Worm (Caenorhabditis elegans) whole organism, late embryonic: ENCODE results near the gene ric-4.

Experiments used
- C08G9.2 ChIP-seq: sonication (generic microtip); optimal IDR thresholded peaks from 2 replicates; lab custom pipeline; 2016; ENCODE audit warnings: mild to moderate bottlenecking, missing genetic modification characterization, moderate library complexity, missing compliant biosample characterization
- ahr-1 ChIP-seq: sonication (generic microtip); optimal IDR thresholded peaks from 2 replicates; lab custom pipeline; 2016; ENCODE audit warnings: missing genetic modification characterization, missing compliant biosample characterization
- ceh-18 ChIP-seq: sonication (generic microtip); optimal IDR thresholded peaks from 2 replicates; lab custom pipeline; 2016; ENCODE audit warnings: missing genetic modification characterization, missing compliant biosample characterization
- ceh-19 ChIP-seq: fragments of 200-800 bp; sonication (Bioruptor generic); optimal IDR thresholded peaks from 2 replicates; lab custom pipeline; 2018; ENCODE audit warnings: mild to moderate bottlenecking, missing genetic modification characterization, missing compliant biosample characterization
- ceh-48 ChIP-seq: sonication (generic microtip); optimal IDR thresholded peaks from 2 replicates; lab custom pipeline; 2016; ENCODE audit warnings: missing genetic modification characterization, inconsistent platforms, missing compliant biosample characterization
- ceh-9 ChIP-seq: sonication (generic microtip); optimal IDR thresholded peaks from 2 replicates; lab custom pipeline; 2016; ENCODE audit warnings: mild to moderate bottlenecking, missing genetic modification characterization, inconsistent platforms, missing compliant biosample characterization
- dve-1 ChIP-seq: sonication (generic microtip); optimal IDR thresholded peaks from 2 replicates; lab custom pipeline; 2017; ENCODE audit warnings: antibody characterized with exemption, mild to moderate bottlenecking, missing genetic modification characterization, missing compliant biosample characterization
- ets-4 ChIP-seq: sonication (generic microtip); optimal IDR thresholded peaks from 2 replicates; lab custom pipeline; 2016; ENCODE audit warnings: missing genetic modification characterization, missing compliant biosample characterization
- fax-1 ChIP-seq: sonication (generic microtip); optimal IDR thresholded peaks from 2 replicates; lab custom pipeline; 2016; ENCODE audit warnings: missing genotype, missing genetic modification characterization, missing compliant biosample characterization
- fkh-10 ChIP-seq: fragments of 150-350 bp; optimal IDR thresholded peaks from 2 replicates; lab custom pipeline; 2014; ENCODE audit warnings: missing biosample characterization, missing genetic modification reagents, missing genetic modification characterization
- hlh-13 ChIP-seq: fragments of 200-800 bp; sonication (Bioruptor generic); optimal IDR thresholded peaks from 2 replicates; lab custom pipeline; 2018; ENCODE audit warnings: mild to moderate bottlenecking, missing genetic modification characterization, missing compliant biosample characterization
- hlh-6 ChIP-seq: sonication (generic microtip); optimal IDR thresholded peaks from 2 replicates; lab custom pipeline; 2016; ENCODE audit warnings: missing genotype, missing genetic modification characterization, missing compliant biosample characterization
- madf-2 ChIP-seq: sonication (generic microtip); optimal IDR thresholded peaks from 2 replicates; lab custom pipeline; 2017; ENCODE audit warnings: missing genetic modification characterization, missing compliant biosample characterization
- nhr-11 ChIP-seq: fragments of 150-350 bp; optimal IDR thresholded peaks from 2 replicates; lab custom pipeline; 2014; ENCODE audit warnings: missing biosample characterization, missing genetic modification characterization
- nhr-232 ChIP-seq: sonication (generic microtip); optimal IDR thresholded peaks from 2 replicates; lab custom pipeline; 2016; ENCODE audit warnings: missing genetic modification characterization, missing compliant biosample characterization
- npax-4 ChIP-seq: sonication (generic microtip); optimal IDR thresholded peaks from 2 replicates; lab custom pipeline; 2016; ENCODE audit warnings: missing genetic modification characterization, missing compliant biosample characterization
- odd-2 ChIP-seq: sonication (generic microtip); optimal IDR thresholded peaks from 2 replicates; lab custom pipeline; 2017; ENCODE audit warnings: antibody characterized with exemption, mild to moderate bottlenecking, missing genetic modification characterization, missing compliant biosample characterization
- pag-3 ChIP-seq: sonication (generic microtip); optimal IDR thresholded peaks from 2 replicates; lab custom pipeline; 2016; ENCODE audit warnings: missing compliant biosample characterization, missing genetic modification characterization, borderline replicate concordance
- pat-9 ChIP-seq: fragments of 200-800 bp; sonication (Bioruptor generic); optimal IDR thresholded peaks from 2 replicates; lab custom pipeline; 2018; ENCODE audit warnings: mild to moderate bottlenecking, missing genetic modification characterization, moderate library complexity, missing compliant biosample characterization
- pha-2 ChIP-seq: sonication (generic microtip); optimal IDR thresholded peaks from 2 replicates; lab custom pipeline; 2017; ENCODE audit warnings: mild to moderate bottlenecking, missing genetic modification characterization, missing compliant biosample characterization
- pha-4 ChIP-seq: fragments of 150-350 bp; optimal IDR thresholded peaks from 2 replicates; lab custom pipeline; 2018; ENCODE audit warnings: missing biosample characterization, missing genetic modification reagents, missing genetic modification characterization
- rnt-1 ChIP-seq: sonication (generic microtip); optimal IDR thresholded peaks from 2 replicates; lab custom pipeline; 2016; ENCODE audit warnings: missing genetic modification characterization, missing compliant biosample characterization
- sox-2 ChIP-seq: fragments of 200-800 bp; sonication (Bioruptor generic); IDR thresholded peaks from 2 replicates; pipeline ENCODE4 v1.3.6; 2022; ENCODE audit warnings: missing genetic modification reagents, missing genetic modification characterization, missing compliant biosample characterization
- sox-4 ChIP-seq: sonication (generic microtip); optimal IDR thresholded peaks from 2 replicates; lab custom pipeline; 2017; ENCODE audit warnings: mild to moderate bottlenecking, missing genetic modification characterization, inconsistent platforms, missing compliant biosample characterization
- syd-9 ChIP-seq: sonication (generic microtip); optimal IDR thresholded peaks from 2 replicates; lab custom pipeline; 2016; ENCODE audit warnings: mild to moderate bottlenecking, missing genetic modification characterization, moderate library complexity, missing compliant biosample characterization
- tbx-2 ChIP-seq: sonication (generic microtip); optimal IDR thresholded peaks from 2 replicates; lab custom pipeline; 2016; ENCODE audit warnings: missing genetic modification characterization, missing compliant biosample characterization
- tbx-7 ChIP-seq: sonication (generic microtip); optimal IDR thresholded peaks from 2 replicates; lab custom pipeline; 2016; ENCODE audit warnings: missing genotype, missing genetic modification characterization, missing compliant biosample characterization
- ttx-3 ChIP-seq: sonication (generic microtip); optimal IDR thresholded peaks from 2 replicates; lab custom pipeline; 2016; ENCODE audit warnings: missing genetic modification reagents, missing genetic modification characterization, missing compliant biosample characterization
- unc-55 ChIP-seq: sonication (generic microtip); optimal IDR thresholded peaks from 2 replicates; lab custom pipeline; 2017; ENCODE audit warnings: missing biosample characterization, missing genetic modification reagents, missing genetic modification characterization
- unc-86 ChIP-seq: sonication (generic microtip); optimal IDR thresholded peaks from 2 replicates; lab custom pipeline; 2016; ENCODE audit warnings: missing genetic modification characterization, missing compliant biosample characterization
- ztf-16 ChIP-seq: sonication (generic microtip); optimal IDR thresholded peaks from 2 replicates; lab custom pipeline; 2017; ENCODE audit warnings: missing genetic modification characterization, missing compliant biosample characterization

Gene ric-4

DNA sequence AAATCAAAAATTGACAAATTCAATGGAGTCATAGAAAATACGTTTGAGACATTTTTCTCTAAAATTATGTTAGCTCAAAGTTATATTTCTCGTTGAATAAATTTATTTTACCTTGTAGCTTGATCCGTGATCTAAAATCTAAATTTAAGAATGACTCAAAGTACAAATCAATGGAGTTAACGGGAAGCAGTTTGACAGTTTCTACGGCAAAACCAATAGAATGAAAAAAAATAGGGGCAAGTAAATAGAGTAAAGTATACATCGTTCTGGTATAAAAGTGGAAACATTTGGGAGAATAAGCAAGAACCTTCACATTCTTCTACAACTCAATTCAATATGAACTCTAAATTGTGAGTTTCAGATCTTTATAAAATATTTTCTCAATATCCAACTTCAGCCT, 39.2 kb downstream of the ric-4 start, which contains the start of gene fipr-6:
Gene fipr-6 (plus strand): TSS at position 301 of the 400 bp plus-strand sequence.
- no peak for TF ChIP-seq ceh-48 (tag; lab: Kevin White, UChicago)
- TF ChIP-seq tbx-2 (tag; lab: Kevin White, UChicago): no peak
- no peak for TF ChIP-seq sox-4 (tag; lab: Kevin White, UChicago)
- TF ChIP-seq fax-1: no peak
- TF ChIP-seq C08G9.2 (tag; lab: Kevin White, UChicago): no peak

DNA sequence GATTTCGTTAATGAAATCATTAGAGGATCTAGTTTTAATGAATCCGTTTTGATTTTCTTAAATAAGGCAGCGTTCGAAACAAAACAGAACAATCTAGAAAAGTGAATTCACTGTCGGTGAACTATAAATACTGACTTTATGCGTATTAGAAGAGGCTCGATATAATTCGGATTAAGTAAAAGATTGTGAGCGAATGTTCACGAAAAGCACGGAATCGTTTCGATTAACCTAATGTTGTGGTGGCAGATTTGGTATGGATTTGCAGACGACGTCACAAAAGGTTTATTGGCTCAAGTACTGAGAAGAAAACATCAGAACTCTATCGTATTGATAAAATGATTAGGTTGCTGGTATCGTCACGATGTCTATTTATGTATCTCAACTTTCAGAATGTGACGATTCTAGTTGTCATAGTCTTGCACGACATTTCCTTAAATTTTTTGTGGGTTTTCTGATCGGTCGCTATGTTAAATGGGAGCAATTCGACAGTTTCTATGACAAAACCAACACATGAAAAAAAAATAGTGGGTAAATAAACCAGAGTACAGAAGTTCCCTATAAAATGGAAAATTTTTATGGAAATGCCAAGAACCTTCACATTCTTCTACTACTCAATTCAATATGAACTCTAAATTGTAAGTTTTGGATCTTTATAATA, 40.8 kb downstream of the ric-4 start, which contains the start of the genes pyt-1 and fipr-7:
Gene pyt-1 (minus strand): TSS at position 101 of the 658 bp plus-strand sequence.
Gene fipr-7 (plus strand): TSS at position 608 of the 658 bp plus-strand sequence.
- TF ChIP-seq odd-2 (no peak), tbx-7 (tag; lab: Kevin White, UChicago) (no peak), tbx-2 (tag; lab: Kevin White, UChicago) (no peak), C08G9.2 (tag; lab: Kevin White, UChicago) (no peak), ets-4 (tag; lab: Kevin White, UChicago) (no peak), ttx-3 (tag; lab: Kevin White, UChicago) (no peak), npax-4 (tag; lab: Kevin White, UChicago) (no peak), madf-2 (tag; lab: Kevin White, UChicago) (no peak), hlh-13 (no peak), pat-9 (tag; lab: Kevin White, UChicago) (no peak)

DNA sequence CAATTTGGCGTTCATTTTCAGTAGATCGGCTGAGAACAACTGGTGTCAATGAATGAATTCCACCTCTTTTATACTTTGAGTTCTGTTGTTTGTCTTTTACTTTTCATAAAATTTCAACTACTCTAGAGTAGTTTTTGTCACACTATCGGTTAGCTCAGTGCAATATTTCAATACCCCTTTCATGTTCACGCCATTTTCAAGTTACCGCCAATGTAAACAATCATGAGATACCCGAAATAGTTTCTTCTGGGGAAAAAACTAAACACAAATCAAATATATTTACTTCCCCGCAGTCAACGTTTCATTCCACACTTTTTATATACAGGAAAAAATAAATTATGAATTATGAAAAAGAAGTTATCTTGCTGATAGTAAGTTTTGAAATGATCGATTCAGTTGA, 41.8 kb downstream of the ric-4 start, which contains the start of gene fipr-4:
Gene fipr-4 (minus strand): TSS at position 101 of the 400 bp plus-strand sequence.
- TF ChIP-seq rnt-1 (tag; lab: Kevin White, UChicago): no peak
- no peak for TF ChIP-seq ztf-16 (tag; lab: Kevin White, UChicago)
- TF ChIP-seq nhr-232 (tag; lab: Kevin White, UChicago): no peak
- TF ChIP-seq npax-4 (tag; lab: Kevin White, UChicago): no peak
- no peak for TF ChIP-seq hlh-6 (tag; lab: Kevin White, UChicago)
- no peak for TF ChIP-seq unc-55 (GFP tag; lab: Kevin White, UChicago)
- no peak for TF ChIP-seq pha-2 (tag; lab: Kevin White, UChicago)

DNA sequence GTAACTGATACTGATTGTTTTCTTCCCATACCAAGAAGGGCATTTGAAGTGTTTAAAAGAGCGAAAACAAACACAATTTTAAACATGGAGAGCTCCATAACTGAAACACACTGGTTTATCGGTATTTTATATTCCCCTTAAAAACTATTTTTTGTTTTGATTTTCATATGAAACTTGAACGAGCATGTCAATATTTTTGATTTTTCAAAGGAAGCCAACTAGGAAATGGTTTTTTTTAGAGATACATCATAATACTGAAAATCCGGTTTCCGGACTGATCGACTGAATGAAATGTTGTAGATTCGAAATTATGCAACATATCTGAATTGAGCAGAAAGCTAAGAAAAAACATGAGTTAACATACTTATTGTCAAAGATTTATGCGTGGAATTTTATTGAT, 42.8 kb downstream of the ric-4 start, which contains the start of gene ttr-19:
Gene ttr-19 (minus strand): TSS at position 101 of the 400 bp plus-strand sequence.
- TF ChIP-seq pha-4 (tag; lab: Kevin White, UChicago): no peak

DNA sequence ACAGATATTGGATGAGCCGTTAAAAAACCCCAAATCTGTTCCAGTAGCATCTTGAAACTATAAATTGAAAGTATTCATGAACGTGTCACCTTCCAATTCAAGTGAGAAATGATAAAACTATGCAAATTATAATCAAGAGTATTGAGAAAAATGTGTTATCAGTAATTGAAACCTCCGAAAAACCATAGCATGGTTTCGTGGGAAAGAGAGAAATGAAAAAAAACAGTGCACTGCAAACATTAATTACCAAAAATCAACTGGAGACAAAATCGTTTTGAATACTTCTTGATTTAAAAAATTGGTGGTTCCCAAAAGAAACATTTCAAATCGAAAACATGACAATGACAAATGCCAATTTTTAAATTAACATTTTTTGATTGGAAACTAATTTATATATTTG, 44.5 kb downstream of the ric-4 start, which contains the start of gene daf-36:
Gene daf-36 (minus strand): TSS at position 101 of the 400 bp plus-strand sequence.
- TF ChIP-seq fax-1: no peak
- no peak for TF ChIP-seq ahr-1 (tag; lab: Kevin White, UChicago)
- no peak for TF ChIP-seq sox-2 (GFP tag; lab: Robert Waterston, UW)
- TF ChIP-seq fkh-10 (GFP tag; lab: Kevin White, UChicago): no peak
- no peak for TF ChIP-seq ttx-3 (tag; lab: Kevin White, UChicago)
- no peak for TF ChIP-seq nhr-11 (tag; lab: Kevin White, UChicago)
- TF ChIP-seq ceh-48 (tag; lab: Kevin White, UChicago): no peak
- no peak for TF ChIP-seq ceh-18 (tag; lab: Kevin White, UChicago)
- TF ChIP-seq syd-9 (tag; lab: Kevin White, UChicago): no peak
- no peak for TF ChIP-seq pag-3 (tag; lab: Kevin White, UChicago)
- TF ChIP-seq unc-86: no peak
- TF ChIP-seq ceh-19 (GFP tag; lab: Kevin White, UChicago): no peak
- no peak for TF ChIP-seq ceh-9
- no peak for TF ChIP-seq nhr-232 (tag; lab: Kevin White, UChicago)
- no peak for TF ChIP-seq dve-1 (tag; lab: Kevin White, UChicago)
